Worm (Caenorhabditis elegans): Measurements from ENCODE around the gene T22B7.3.

DNA sequence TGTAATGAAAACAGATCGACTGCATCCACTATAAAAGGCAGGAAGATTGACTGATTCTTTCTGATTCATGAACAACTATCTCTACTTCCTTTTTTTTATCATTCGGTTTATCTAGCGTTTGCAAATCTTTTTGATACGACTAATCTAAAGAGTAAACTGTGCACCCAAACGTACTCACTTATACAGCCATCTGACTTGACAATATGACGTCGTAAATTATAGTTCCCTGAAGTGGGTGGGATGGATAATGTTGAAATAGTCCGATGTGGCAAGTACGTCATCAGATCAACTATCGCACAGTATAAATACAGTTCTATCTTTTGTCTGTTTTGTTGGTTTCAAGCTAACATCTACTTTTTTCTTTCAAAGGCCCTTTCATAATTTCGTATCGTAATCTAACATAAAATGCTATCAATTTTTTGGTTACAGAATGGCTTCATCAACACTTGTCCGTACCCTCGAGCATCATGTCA is at the start of gene T22B7.3:
- TF ChIP-seq nfya-1 (tag; optimal IDR thresholded peaks at IDR 0.05; ENCODE audit: insufficient read depth), result no peak
- TF ChIP-seq ztf-11 (tag; optimal IDR thresholded peaks at IDR 0.05), result no peak

All from whole organism, L3 larva.